Fruit fly (Drosophila melanogaster): Measurements from ENCODE around the gene Nemp.

Gene Nemp

DNA sequence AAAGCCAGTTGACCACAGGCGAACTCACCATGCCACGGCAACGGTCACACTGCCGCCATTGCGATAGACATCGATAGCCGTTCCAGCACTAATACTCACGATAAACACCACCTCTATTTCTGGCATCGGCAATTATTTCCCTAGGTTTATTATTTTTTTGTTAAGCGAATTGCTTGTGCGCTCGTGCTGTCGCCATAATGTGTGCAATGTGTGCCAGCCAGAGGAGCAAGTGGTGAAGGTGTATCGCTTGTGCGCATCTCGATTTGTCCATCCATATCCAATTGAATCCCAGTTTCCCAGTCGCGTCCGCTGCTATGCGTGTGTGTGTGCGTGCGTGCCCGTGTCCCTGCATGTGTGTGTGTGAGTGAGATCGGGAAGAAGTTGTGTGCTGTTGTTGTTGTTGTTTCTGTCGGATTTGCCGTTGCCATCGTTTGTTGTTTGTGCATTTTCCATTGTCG is 44.2 kb downstream of the Nemp start, which contains the start of gene mbt:
Gene mbt, plus strand, starts transcription at position 85 of the 458 bp plus-strand sequence.
- TF ChIP-seq CrebB (tag; optimal IDR thresholded peaks at IDR 0.05), result peak; percentile 11
- no peak for TF ChIP-seq wor (GFP tag; IDR thresholded peaks at IDR 0.05)
- TF ChIP-seq Pdp1 (GFP tag; optimal IDR thresholded peaks at IDR 0.05), result peak in 1 of 2 experiments; percentile 7
- no peak for TF ChIP-seq Sox100B (GFP tag; optimal IDR thresholded peaks at IDR 0.05)
- no peak for TF ChIP-seq pros (GFP tag; optimal IDR thresholded peaks at IDR 0.05)
- TF ChIP-seq PHDP (tag; optimal IDR thresholded peaks at IDR 0.05), result no peak
- no peak for TF ChIP-seq zf30C (GFP tag; optimal IDR thresholded peaks at IDR 0.05)
- TF ChIP-seq CHES-1-like (GFP tag; optimal IDR thresholded peaks at IDR 0.05), result peak; percentile 72
- TF ChIP-seq dpn (GFP tag; optimal IDR thresholded peaks at IDR 0.05), result peak in 1 of 2 experiments; percentile 23
- no peak for TF ChIP-seq pum (GFP tag; optimal IDR thresholded peaks at IDR 0.05)
- peak; percentile 95 for TF ChIP-seq Bgb (GFP tag; IDR thresholded peaks at IDR 0.05; ENCODE audit: partially characterized antibody)
- TF ChIP-seq hbn (GFP tag; IDR thresholded peaks at IDR 0.05; ENCODE audit: partially characterized antibody), result peak; percentile 89
- TF ChIP-seq jumu (GFP tag; optimal IDR thresholded peaks at IDR 0.05), result no peak
- TF ChIP-seq Aef1 (GFP tag; IDR thresholded peaks at IDR 0.05), result peak; percentile 31; the same call in 1 of the 3 replicates
- no peak for TF ChIP-seq Spps (tag; optimal IDR thresholded peaks at IDR 0.05)
- TF ChIP-seq CG33213 (GFP tag; optimal IDR thresholded peaks at IDR 0.05), result peak; percentile 8
- no peak for TF ChIP-seq Usf (GFP tag; optimal IDR thresholded peaks at IDR 0.05)
- no peak for TF ChIP-seq peb (GFP tag; IDR thresholded peaks at IDR 0.05)
- TF ChIP-seq sc (optimal IDR thresholded peaks at IDR 0.05), result no peak
- TF ChIP-seq sc (GFP tag; optimal IDR thresholded peaks at IDR 0.05), result no peak
- TF ChIP-seq CG13123 (GFP tag; optimal IDR thresholded peaks at IDR 0.05), result no peak
- TF ChIP-seq stc (GFP tag; IDR thresholded peaks at IDR 0.05), result no peak
- no peak for TF ChIP-seq wdn (GFP tag; IDR thresholded peaks at IDR 0.05)
- no peak for TF ChIP-seq sisA (GFP tag; IDR thresholded peaks at IDR 0.05)
- TF ChIP-seq CG10979 (tag; optimal IDR thresholded peaks at IDR 0.05), result no peak
- peak; percentile 62 for TF ChIP-seq CG34376 (GFP tag; optimal IDR thresholded peaks at IDR 0.05)
- TF ChIP-seq CG7271 (tag; optimal IDR thresholded peaks at IDR 0.05), result peak; percentile 8
- no peak for TF ChIP-seq CG10274 (GFP tag; optimal IDR thresholded peaks at IDR 0.05)
- TF ChIP-seq gem (tag; optimal IDR thresholded peaks at IDR 0.05), result no peak
- TF ChIP-seq CG30020 (tag; optimal IDR thresholded peaks at IDR 0.05), result peak; percentile 43
- TF ChIP-seq zen (tag; optimal IDR thresholded peaks at IDR 0.05), result peak; percentile 24
- TF ChIP-seq CG4707 (GFP tag; optimal IDR thresholded peaks at IDR 0.05), result no peak
- no peak for TF ChIP-seq CG11247 (GFP tag; IDR thresholded peaks at IDR 0.05)
- no peak for TF ChIP-seq Hr51 (GFP tag; optimal IDR thresholded peaks at IDR 0.05)
- no peak for TF ChIP-seq al (GFP tag; IDR thresholded peaks at IDR 0.05)
- no peak for TF ChIP-seq E2f1 (GFP tag; IDR thresholded peaks at IDR 0.05)
- TF ChIP-seq CG16863 (GFP tag; optimal IDR thresholded peaks at IDR 0.05), result peak; percentile 8
- TF ChIP-seq Dbx (GFP tag; IDR thresholded peaks at IDR 0.05), result no peak
- no peak for TF ChIP-seq ara (GFP tag; IDR thresholded peaks at IDR 0.05)
- no peak for TF ChIP-seq ewg (GFP tag; optimal IDR thresholded peaks at IDR 0.05)
- no peak for TF ChIP-seq CG12942 (GFP tag; optimal IDR thresholded peaks at IDR 0.05)
- TF ChIP-seq pb (GFP tag; optimal IDR thresholded peaks at IDR 0.05), result no peak
- no peak for TF ChIP-seq cad (GFP tag; optimal IDR thresholded peaks at IDR 0.05)
- TF ChIP-seq CG16813 (GFP tag; IDR thresholded peaks at IDR 0.05; ENCODE audit: partially characterized antibody), result peak; percentile 91
- TF ChIP-seq phol (tag; optimal IDR thresholded peaks at IDR 0.05), result peak; percentile 86
- no peak for TF ChIP-seq kah (GFP tag; optimal IDR thresholded peaks at IDR 0.05)
- peak; percentile 74 for TF ChIP-seq CG12659 (GFP tag; optimal IDR thresholded peaks at IDR 0.05)
- TF ChIP-seq z (GFP tag; IDR thresholded peaks at IDR 0.05), result no peak
- no peak for TF ChIP-seq CG6254 (GFP tag; optimal IDR thresholded peaks at IDR 0.05)
- no peak for TF ChIP-seq scrt (GFP tag; optimal IDR thresholded peaks at IDR 0.05)
- no peak for TF ChIP-seq crc (GFP tag; optimal IDR thresholded peaks at IDR 0.05)

Measured in whole organism, embryonic.